Worm (Caenorhabditis elegans) whole organism, L4 larva: ENCODE measurements around the gene nspg-6.

Experiments
- ces-1 ChIP-seq: fragments of 150-350 bp; sonication (generic microtip); optimal IDR thresholded peaks from 4 replicates; lab custom pipeline; 2014; ENCODE audit warnings: missing biosample characterization, missing genetic modification reagents, missing genetic modification characterization
- jun-1 ChIP-seq: fragments of 150-350 bp; optimal IDR thresholded peaks from 2 replicates; lab custom pipeline; 2014; ENCODE audit warnings: missing biosample characterization, missing genetic modification reagents, missing genetic modification characterization

DNA sequence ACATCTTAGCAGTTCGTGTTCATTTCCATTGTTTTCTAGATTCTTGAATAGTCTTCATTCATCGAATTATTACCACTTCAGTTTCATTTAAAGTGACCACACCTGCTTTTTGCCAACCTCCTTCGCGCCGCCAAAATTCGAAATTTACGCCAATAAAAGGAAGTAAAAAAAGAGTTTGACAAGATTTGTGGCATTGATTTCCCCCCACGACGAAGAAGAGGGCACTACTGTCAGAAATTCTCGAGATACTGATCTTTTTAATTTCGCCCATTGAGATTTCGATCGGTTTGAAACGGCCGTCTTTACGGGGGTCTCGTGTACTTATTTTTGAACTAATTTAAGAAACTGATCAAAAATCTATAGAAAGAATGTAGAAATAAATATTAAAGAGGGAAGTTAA is 13.1 kb downstream of the nspg-6 start:
- TF ChIP-seq ces-1 (GFP tag; lab: Kevin White, UChicago), result no peak
- TF ChIP-seq jun-1, result no peak
